Worm (Caenorhabditis elegans): ENCODE data around the gene clec-118.

clec-118 gene

DNA sequence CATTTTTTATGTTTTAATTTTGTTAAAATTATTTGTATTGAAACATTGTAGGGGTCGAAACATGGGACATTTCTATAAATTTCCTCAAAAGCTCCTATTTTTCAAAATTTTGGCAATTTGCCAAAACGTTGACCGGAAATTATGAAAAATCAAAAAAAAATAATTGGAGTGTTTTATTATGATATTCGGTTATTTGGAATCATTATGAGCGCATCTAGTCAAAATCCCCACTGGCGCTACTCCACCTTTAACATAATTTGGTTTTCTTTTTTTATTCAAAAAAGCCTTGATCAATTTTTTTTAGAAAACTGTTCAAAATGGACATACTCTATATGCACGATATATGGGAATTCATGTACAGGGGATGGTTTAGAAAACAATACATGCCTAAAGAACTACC lies 7.0 kb downstream of the clec-118 start, which contains the start of gene W04H10.2:
Gene W04H10.2 (plus strand): TSS at position 301 of the 400 bp plus-strand sequence.
- TF ChIP-seq T26A8.4 (GFP tag; IDR thresholded peaks at IDR 0.05) (no peak), ztf-7 (tag; optimal IDR thresholded peaks at IDR 0.05) (no peak), mes-2 (tag; optimal IDR thresholded peaks at IDR 0.05; ENCODE audit: poor library complexity, severe bottlenecking) (no peak), php-3 (GFP tag; IDR thresholded peaks at IDR 0.05) (no peak), aha-1 (tag) (no peak), D1046.2 (GFP tag; IDR thresholded peaks at IDR 0.05) (no peak)

DNA sequence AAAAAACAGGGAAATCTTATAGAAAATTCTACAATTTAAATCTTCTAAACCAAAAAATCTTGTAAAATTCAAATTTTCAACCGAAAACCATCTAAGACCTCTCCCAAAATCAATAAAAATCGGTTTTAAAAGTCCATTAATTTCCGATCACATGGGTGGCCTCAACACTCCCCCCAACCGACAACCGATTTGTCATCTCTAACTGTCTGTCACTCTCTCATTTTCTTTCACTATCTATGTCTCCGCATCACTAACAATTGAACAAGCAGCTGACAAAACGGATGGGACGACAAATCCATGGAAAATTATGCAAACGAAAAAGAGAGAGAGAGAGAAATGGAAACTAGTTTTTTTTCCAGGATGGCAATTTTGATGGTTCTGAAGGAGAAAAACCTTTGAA lies 9.3 kb downstream of the clec-118 start:
- TF ChIP-seq mdl-1 (tag; optimal IDR thresholded peaks at IDR 0.05) (peak in 1 of 2 experiments; percentile 80), snpc-1.2 (GFP tag; IDR thresholded peaks at IDR 0.05) (no peak), nhr-11 (tag; optimal IDR thresholded peaks at IDR 0.05) (no peak), mep-1 (tag; optimal IDR thresholded peaks at IDR 0.05) (peak; percentile 72), nhr-28 (tag; optimal IDR thresholded peaks at IDR 0.05) (peak; percentile 61), aha-1 (tag) (peak; percentile 89), dpl-1 (GFP tag; optimal IDR thresholded peaks at IDR 0.05) (peak; percentile 19), hlh-30 (tag; optimal IDR thresholded peaks at IDR 0.05; ENCODE audit: insufficient read depth) (peak; percentile 94), hlh-11 (tag; optimal IDR thresholded peaks at IDR 0.05) (peak; percentile 88), lin-13 (GFP tag; optimal IDR thresholded peaks at IDR 0.05) (peak; percentile 55), nhr-41 (GFP tag; IDR thresholded peaks at IDR 0.05) (no peak), nhr-42 (GFP tag; IDR thresholded peaks at IDR 0.05) (no peak), lsy-2 (tag; optimal IDR thresholded peaks at IDR 0.05) (peak in 1 of 2 experiments; percentile 68), unc-62 (GFP tag; optimal IDR thresholded peaks at IDR 0.05 in 1 of 2) (peak in 1 of 2 experiments; percentile 96), unc-62 (tag; optimal IDR thresholded peaks at IDR 0.05) (no peak), snpc-4 (tag; optimal IDR thresholded peaks at IDR 0.05) (no peak), dve-1 (tag; optimal IDR thresholded peaks at IDR 0.05; ENCODE audit: insufficient read depth) (peak; percentile 45), tag-97 (GFP tag; IDR thresholded peaks at IDR 0.05) (no peak)

DNA sequence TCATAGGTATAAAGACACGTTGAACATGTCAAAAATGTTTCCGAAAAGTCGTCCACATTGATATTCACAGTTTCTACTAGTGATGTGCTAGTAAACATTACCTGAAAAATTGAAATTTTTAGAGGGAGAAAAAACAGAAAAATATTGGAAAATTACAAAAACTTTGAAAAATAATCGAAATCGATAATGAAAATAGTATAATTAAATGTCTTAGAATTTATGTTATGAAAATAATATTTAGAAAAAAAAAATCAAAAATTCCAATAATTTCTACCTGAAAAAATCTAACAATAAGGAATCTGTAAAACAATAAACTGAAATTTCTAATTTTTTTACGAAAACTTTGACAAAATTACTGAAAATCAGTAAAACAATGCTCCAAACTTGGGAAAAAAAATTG lies 10.2 kb downstream of the clec-118 start, which contains the start of gene nhl-3:
Gene nhl-3 (minus strand): TSS at position 101 of the 400 bp plus-strand sequence.
- TF ChIP-seq Y48G9A.11 (GFP tag; IDR thresholded peaks at IDR 0.05) (no peak), T26A8.4 (GFP tag; IDR thresholded peaks at IDR 0.05) (no peak), nhr-237 (tag; optimal IDR thresholded peaks at IDR 0.05) (no peak), F10B5.3 (tag; optimal IDR thresholded peaks at IDR 0.05) (no peak), mdl-1 (tag; optimal IDR thresholded peaks at IDR 0.05) (no peak), ZK337.2 (GFP tag; IDR thresholded peaks at IDR 0.05) (no peak)

DNA sequence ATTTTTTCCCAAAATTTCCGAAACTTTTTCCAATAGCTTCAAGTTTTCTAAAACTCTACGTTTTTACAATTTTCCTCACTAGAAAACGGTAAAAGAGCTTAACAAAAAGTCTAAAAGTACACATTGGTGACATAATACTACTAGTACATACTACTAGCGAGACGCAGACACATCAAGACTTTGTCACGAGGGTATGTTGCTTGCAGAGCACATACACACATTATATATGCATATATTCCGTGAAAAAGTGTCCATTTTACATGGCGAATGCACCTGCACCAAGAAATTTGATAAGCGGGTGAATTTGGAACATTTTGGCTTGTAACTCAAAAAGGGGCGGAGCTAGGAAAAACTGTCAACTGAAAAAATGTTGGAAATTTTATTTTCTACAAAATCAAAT lies 11.0 kb downstream of the clec-118 start:
- peak; percentile 42 for TF ChIP-seq mep-1 (tag; optimal IDR thresholded peaks at IDR 0.05)
- peak; percentile 21 for TF ChIP-seq hlh-11 (tag; optimal IDR thresholded peaks at IDR 0.05)
- TF ChIP-seq lsy-2 (tag; optimal IDR thresholded peaks at IDR 0.05): peak in 1 of 2 experiments; percentile 52
- peak; percentile 67 for TF ChIP-seq dve-1 (tag; optimal IDR thresholded peaks at IDR 0.05; ENCODE audit: insufficient read depth)
- peak; percentile 17; the same call in 1 of the 2 replicates for TF ChIP-seq hmg-1.1 (GFP tag; IDR thresholded peaks at IDR 0.05)
- TF ChIP-seq egl-43 (GFP tag; IDR thresholded peaks at IDR 0.05): no peak
- peak; percentile 51 for TF ChIP-seq mes-2 (tag; optimal IDR thresholded peaks at IDR 0.05; ENCODE audit: poor library complexity, severe bottlenecking)
- TF ChIP-seq nhr-111 (GFP tag; optimal IDR thresholded peaks at IDR 0.05): no peak
- no peak for TF ChIP-seq unc-62 (GFP tag; optimal IDR thresholded peaks at IDR 0.05 in 1 of 2)
- no peak for TF ChIP-seq unc-62 (tag; optimal IDR thresholded peaks at IDR 0.05)
- peak in 1 of 2 experiments; percentile 79 for TF ChIP-seq mdl-1 (tag; optimal IDR thresholded peaks at IDR 0.05)
- peak; percentile 88 for TF ChIP-seq hlh-30 (tag; optimal IDR thresholded peaks at IDR 0.05; ENCODE audit: insufficient read depth)
- TF ChIP-seq pha-4 (GFP tag; IDR thresholded peaks at IDR 0.05): no peak
- TF ChIP-seq pha-4 (tag; optimal IDR thresholded peaks at IDR 0.05): peak; percentile 70

DNA sequence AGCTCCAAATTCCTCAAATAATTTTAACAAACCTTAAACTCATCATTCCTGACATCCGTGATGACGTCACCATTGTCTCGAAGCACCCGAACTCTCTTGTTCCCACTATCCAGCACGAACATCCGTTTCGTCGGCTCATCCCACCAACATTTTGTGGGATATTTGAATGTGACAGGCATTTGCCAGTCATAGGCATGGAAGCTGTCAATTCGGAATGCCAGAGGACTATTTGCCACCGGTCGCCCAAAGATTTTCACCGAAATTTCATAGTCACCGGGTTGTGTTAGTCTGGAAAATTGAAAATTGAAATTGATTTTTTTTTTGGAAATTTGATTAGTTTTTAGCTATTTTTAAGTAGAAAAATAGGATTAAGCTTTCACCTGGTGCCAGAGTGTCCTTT lies 15.6 kb downstream of the clec-118 start:
- TF ChIP-seq aha-1 (tag) (peak; percentile 96), nhr-42 (GFP tag; IDR thresholded peaks at IDR 0.05) (no peak), D1046.2 (GFP tag; IDR thresholded peaks at IDR 0.05) (0 out of 2 replicates have a peak, but pooled peaks have one; percentile 38)

All from whole organism, L4 larva.